Fruit fly (Drosophila melanogaster) whole organism, embryonic: ENCODE measurements around the gene AstA-R1.

ENCODE experiments used
- Bteb2 ChIP-seq: fragments of 200-800 bp; sonication (Bioruptor generic); optimal IDR thresholded peaks from 2 replicates; lab custom pipeline; 2016; ENCODE audit warnings: missing biosample characterization, missing genetic modification characterization
- CG10274 ChIP-seq: fragments of 200-800 bp; sonication (Bioruptor generic); optimal IDR thresholded peaks from 3 replicates; lab custom pipeline; 2017; ENCODE audit warnings: missing biosample characterization, mild to moderate bottlenecking, missing genetic modification characterization
- CG10462 ChIP-seq: fragments of 200-800 bp; sonication (Bioruptor generic); optimal IDR thresholded peaks from 2 replicates; lab custom pipeline; 2016; ENCODE audit warnings: missing biosample characterization, missing genetic modification characterization
- CG11093 ChIP-seq: fragments of 200-800 bp; sonication (Bioruptor generic); IDR thresholded peaks from 3 replicates; pipeline ENCODE4 v1.3.6; 2022; ENCODE audit warnings: missing biosample characterization, missing genetic modification characterization
- CG13424 ChIP-seq: fragments of 200-800 bp; sonication (Bioruptor generic); optimal IDR thresholded peaks from 2 replicates; lab custom pipeline; 2019; ENCODE audit warnings: missing biosample characterization, mild to moderate bottlenecking, missing genetic modification characterization, moderate library complexity
- CG1832 ChIP-seq: fragments of 200-800 bp; sonication (Bioruptor generic); optimal IDR thresholded peaks from 2 replicates; lab custom pipeline; 2017; ENCODE audit warnings: missing biosample characterization, mild to moderate bottlenecking, missing genetic modification characterization, inconsistent platforms
- CG18764 ChIP-seq: fragments of 200-800 bp; sonication (Bioruptor generic); optimal IDR thresholded peaks from 3 replicates; lab custom pipeline; 2016; ENCODE audit warnings: missing biosample characterization, missing genetic modification characterization
- CG2129 ChIP-seq: fragments of 200-800 bp; sonication (Bioruptor generic); IDR thresholded peaks from 2 replicates; pipeline ENCODE4 v1.3.6; 2022; ENCODE audit warnings: missing biosample characterization, missing genetic modification characterization; ENCODE audit not compliant: partially characterized antibody
- CG30403 ChIP-seq: fragments of 200-800 bp; sonication (Bioruptor generic); optimal IDR thresholded peaks from 3 replicates; lab custom pipeline; 2016; ENCODE audit warnings: missing biosample characterization, missing genetic modification characterization
- CG31388 ChIP-seq: fragments of 200-800 bp; sonication (Bioruptor generic); optimal IDR thresholded peaks from 2 replicates; lab custom pipeline; 2016; ENCODE audit warnings: missing biosample characterization, missing genetic modification characterization
- CG4707 ChIP-seq: fragments of 200-800 bp; sonication (Bioruptor generic); optimal IDR thresholded peaks from 2 replicates; lab custom pipeline; 2018; ENCODE audit warnings: missing biosample characterization, mild to moderate bottlenecking, missing genetic modification characterization, moderate library complexity
- CG5180 ChIP-seq: fragments of 200-800 bp; sonication (Bioruptor generic); optimal IDR thresholded peaks from 3 replicates; lab custom pipeline; 2017; ENCODE audit warnings: missing biosample characterization, missing genetic modification characterization, mild to moderate bottlenecking, moderate library complexity, missing genetic modification reagents
- CG5245 ChIP-seq: fragments of 200-800 bp; sonication (Bioruptor generic); optimal IDR thresholded peaks from 3 replicates; lab custom pipeline; 2016; ENCODE audit warnings: missing biosample characterization, missing genetic modification characterization
- CG6272 ChIP-seq: fragments of 200-800 bp; sonication (Bioruptor generic); IDR thresholded peaks from 2 replicates; pipeline ENCODE4 v1.3.6; 2022; ENCODE audit warnings: missing biosample characterization, missing genetic modification characterization
- CG6654 ChIP-seq: fragments of 200-800 bp; sonication (Bioruptor generic); optimal IDR thresholded peaks from 2 replicates; lab custom pipeline; 2017; ENCODE audit warnings: missing biosample characterization, mild to moderate bottlenecking, missing genetic modification characterization
- CG8944 ChIP-seq: fragments of 200-800 bp; sonication (Bioruptor generic); optimal IDR thresholded peaks from 3 replicates; lab custom pipeline; 2016; ENCODE audit warnings: missing biosample characterization, missing genetic modification characterization
- CG9817 ChIP-seq: fragments of 200-800 bp; sonication (Bioruptor generic); optimal IDR thresholded peaks from 2 replicates; lab custom pipeline; 2018; ENCODE audit warnings: missing biosample characterization, mild to moderate bottlenecking, missing genetic modification characterization, moderate library complexity
- CoRest ChIP-seq: fragments of 200-800 bp; sonication (Bioruptor generic); optimal IDR thresholded peaks from 3 replicates; lab custom pipeline; 2018; ENCODE audit warnings: missing biosample characterization, mild to moderate bottlenecking, missing genetic modification characterization, moderate library complexity
- Dfd ChIP-seq, 2 experiments: fragments of >200 bp; optimal IDR thresholded peaks; 2 replicates each; lab custom pipeline; 2017; ENCODE audit warnings: missing biosample characterization in 2 of 2, missing genetic modification characterization in 2 of 2
- Dll ChIP-seq: fragments of 200-800 bp; sonication (Bioruptor generic); IDR thresholded peaks from 4 replicates; pipeline ENCODE4 v1.3.6; 2022; ENCODE audit warnings: missing biosample characterization, missing genetic modification characterization; ENCODE audit not compliant: partially characterized antibody
- Drgx ChIP-seq: fragments of 200-800 bp; sonication (Bioruptor generic); IDR thresholded peaks from 2 replicates; pipeline ENCODE4 v1.3.6; 2022; ENCODE audit warnings: missing biosample characterization, missing genetic modification characterization
- Ets65A ChIP-seq: fragments of 200-800 bp; sonication (Bioruptor generic); peaks from one replicate; lab custom pipeline; 2016; ENCODE audit warnings: missing biosample characterization, missing genetic modification characterization
- Med ChIP-seq: fragments of 200-800 bp; sonication (Bioruptor generic); peaks from one replicate; lab custom pipeline; 2016; ENCODE audit warnings: missing biosample characterization, missing genetic modification characterization, mild to moderate bottlenecking, inconsistent platforms, moderate library complexity
- Nf-YA ChIP-seq: fragments of 200-800 bp; sonication (Bioruptor generic); IDR thresholded peaks from 2 replicates; pipeline ENCODE4 v1.3.6; 2022; ENCODE audit warnings: missing biosample characterization, missing genetic modification characterization
- Nf-YB ChIP-seq: fragments of 200-800 bp; sonication (Bioruptor generic); optimal IDR thresholded peaks from 3 replicates; lab custom pipeline; 2019; ENCODE audit warnings: missing biosample characterization, mild to moderate bottlenecking, missing genetic modification characterization, moderate library complexity
- ara ChIP-seq: fragments of 200-800 bp; sonication (Bioruptor generic); IDR thresholded peaks from 2 replicates; pipeline ENCODE4 v1.3.6; 2022; ENCODE audit warnings: missing biosample characterization, missing genetic modification characterization
- bcd ChIP-seq: fragments of 200-800 bp; sonication (Bioruptor generic); optimal IDR thresholded peaks from 2 replicates; lab custom pipeline; 2017; ENCODE audit warnings: missing biosample characterization, mild to moderate bottlenecking, missing genetic modification characterization
- cato ChIP-seq: fragments of 200-800 bp; sonication (Bioruptor generic); optimal IDR thresholded peaks from 2 replicates; lab custom pipeline; 2016; ENCODE audit warnings: missing biosample characterization, missing genetic modification characterization, borderline replicate concordance
- cg ChIP-seq: fragments of 200-800 bp; sonication (Bioruptor generic); optimal IDR thresholded peaks from 3 replicates; lab custom pipeline; 2019; ENCODE audit warnings: missing biosample characterization, mild to moderate bottlenecking, missing genetic modification characterization, moderate library complexity
- chn ChIP-seq: fragments of 200-800 bp; sonication (Bioruptor generic); optimal IDR thresholded peaks from 2 replicates; lab custom pipeline; 2016; ENCODE audit warnings: missing biosample characterization, missing genetic modification characterization
- crol ChIP-seq: fragments of 200-800 bp; sonication (Bioruptor generic); IDR thresholded peaks from 2 replicates; pipeline ENCODE4 v1.3.6; 2022; ENCODE audit warnings: missing biosample characterization, missing genetic modification characterization
- fd102C ChIP-seq: fragments of 200-800 bp; sonication (Bioruptor generic); optimal IDR thresholded peaks from 2 replicates; lab custom pipeline; 2018; ENCODE audit warnings: missing biosample characterization, mild to moderate bottlenecking, missing genetic modification characterization, moderate library complexity
- gfzf ChIP-seq: fragments of 200-800 bp; sonication (Bioruptor generic); optimal IDR thresholded peaks from 2 replicates; lab custom pipeline; 2016; ENCODE audit warnings: missing biosample characterization, mild to moderate bottlenecking, missing genetic modification characterization, moderate library complexity
- ham ChIP-seq: fragments of 200-800 bp; sonication (Bioruptor generic); IDR thresholded peaks from 2 replicates; pipeline ENCODE4 v1.3.6; 2022; ENCODE audit warnings: missing biosample characterization, missing genetic modification characterization
- hb ChIP-seq: fragments of 200-800 bp; sonication (Bioruptor generic); IDR thresholded peaks from 3 replicates; pipeline ENCODE4 v1.3.6; 2022; ENCODE audit warnings: missing biosample characterization, missing genetic modification characterization; ENCODE audit not compliant: partially characterized antibody
- lov ChIP-seq, 2 experiments: fragments of 200-800 bp in 1 of 2; fragments of >200 bp in 1 of 2; sonication (Bioruptor generic) in 1 of 2; IDR thresholded peaks in 1 of 2; optimal IDR thresholded peaks in 1 of 2; 2 replicates in 1 of 2; 3 replicates in 1 of 2; pipeline versions ENCODE4 v1.3.6 to Lab custom; 2017 to 2022; ENCODE audit warnings: missing biosample characterization in 1 of 2, missing genetic modification characterization in 1 of 2
- pb ChIP-seq: fragments of 200-800 bp; sonication (Bioruptor generic); optimal IDR thresholded peaks from 3 replicates; lab custom pipeline; 2016; ENCODE audit warnings: missing biosample characterization, missing genetic modification characterization
- repo ChIP-seq: fragments of 200-800 bp; sonication (Bioruptor generic); optimal IDR thresholded peaks from 2 replicates; lab custom pipeline; 2016; ENCODE audit warnings: missing biosample characterization, missing genetic modification characterization
- tin ChIP-seq: fragments of 200-800 bp; sonication (Bioruptor generic); optimal IDR thresholded peaks from 3 replicates; lab custom pipeline; 2016; ENCODE audit warnings: missing biosample characterization, missing genetic modification characterization
- twi ChIP-seq: fragments of 200-800 bp; optimal IDR thresholded peaks from 2 replicates; lab custom pipeline; 2019; ENCODE audit warnings: missing biosample characterization, mild to moderate bottlenecking, missing genetic modification characterization, moderate library complexity
- unc-4 ChIP-seq: fragments of 200-800 bp; sonication (Bioruptor generic); IDR thresholded peaks from 2 replicates; pipeline ENCODE4 v1.3.6; 2022; ENCODE audit warnings: missing biosample characterization, missing genetic modification characterization; ENCODE audit not compliant: partially characterized antibody
- zfh1 ChIP-seq: fragments of 200-800 bp; sonication (Bioruptor generic); IDR thresholded peaks from 3 replicates; pipeline ENCODE4 v1.3.6; 2022; ENCODE audit warnings: missing biosample characterization, missing genetic modification characterization

AstA-R1 gene

dm6 chrX:3549275-3549674, 25.1 kb upstream of the AstA-R1 start (continued):
- no peak for TF ChIP-seq CG2129 (GFP tag; lab: Robert Waterston, UW)
- TF ChIP-seq tin (GFP tag; lab: Kevin White, UChicago) = no peak
- TF ChIP-seq cg (GFP tag; lab: Kevin White, UChicago) = no peak
- no peak for TF ChIP-seq cato (GFP tag; lab: Kevin White, UChicago)
- TF ChIP-seq Nf-YB (GFP tag; lab: Kevin White, UChicago) = no peak
- TF ChIP-seq CG10462 = no peak
- TF ChIP-seq CG5180 (GFP tag; lab: Kevin White, UChicago) = peak; percentile 52
- TF ChIP-seq CG6654 (GFP tag; lab: Kevin White, UChicago) = no peak
- TF ChIP-seq CoRest (tag; lab: Kevin White, UChicago) = no peak
- TF ChIP-seq ara (GFP tag; lab: Robert Waterston, UW) = no peak
- TF ChIP-seq CG11093 (GFP tag; lab: Robert Waterston, UW) = no peak

- no peak for TF ChIP-seq CG5245
- TF ChIP-seq crol (GFP tag; lab: Robert Waterston, UW) = peak; percentile 78
- TF ChIP-seq Drgx = 0 out of 2 replicates have a peak, but pooled peaks have one; percentile 32
- TF ChIP-seq CG1832 (GFP tag; lab: Kevin White, UChicago) = peak; percentile 22
- no peak for TF ChIP-seq CG8944 (GFP tag; lab: Kevin White, UChicago)
Measured at dm6 chrX:3555190-3555849, 19.0 kb upstream of the AstA-R1 start.

DNA sequence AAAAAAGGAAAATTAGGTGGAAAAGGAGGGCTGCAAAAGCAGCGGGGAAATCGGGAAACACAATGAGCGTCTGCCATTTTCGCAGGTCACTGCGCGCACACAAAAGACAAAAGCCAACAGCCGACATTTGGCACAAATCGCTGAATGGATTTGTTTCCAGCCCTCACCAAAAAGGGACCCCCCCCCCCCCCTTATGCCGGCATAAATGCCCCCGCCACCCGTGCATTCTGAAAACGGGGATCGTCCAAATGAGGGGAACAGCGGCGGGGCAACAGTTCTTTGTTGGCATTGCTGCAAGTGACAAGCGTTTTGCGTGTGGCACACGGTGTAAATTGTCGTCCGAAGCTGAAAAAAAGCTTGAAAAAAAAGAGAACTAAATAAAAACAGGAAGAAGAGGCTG, 16.8 kb upstream of the AstA-R1 start, which contains the start of gene ppk8:
Gene ppk8 (plus strand): TSS at position 301 of the 400 bp plus-strand sequence.
- no peak for TF ChIP-seq gfzf (GFP tag; lab: Kevin White, UChicago)
- TF ChIP-seq zfh1 (GFP tag; lab: Robert Waterston, UW) = no peak
- no peak for TF ChIP-seq Bteb2 (GFP tag; lab: Kevin White, UChicago)
- TF ChIP-seq Dll (GFP tag; lab: Robert Waterston, UW) = no peak
- TF ChIP-seq chn (GFP tag; lab: Kevin White, UChicago) = no peak
- TF ChIP-seq CG10274 = no peak
- TF ChIP-seq CG6272 (GFP tag; lab: Robert Waterston, UW) = no peak
- TF ChIP-seq CG4707 (GFP tag; lab: Kevin White, UChicago) = no peak
- TF ChIP-seq CG9817 = no peak
- no peak for TF ChIP-seq pb (GFP tag; lab: Kevin White, UChicago)
- no peak for TF ChIP-seq CG13424 (tag; lab: Kevin White, UChicago)
- TF ChIP-seq CG30403 (GFP tag; lab: Kevin White, UChicago) = no peak
- no peak for TF ChIP-seq repo (GFP tag; lab: Kevin White, UChicago)
- TF ChIP-seq CG31388 (GFP tag; lab: Kevin White, UChicago) = no peak
- TF ChIP-seq unc-4 (GFP tag; lab: Robert Waterston, UW) = no peak
- no peak for TF ChIP-seq fd102C (GFP tag; lab: Kevin White, UChicago)
- no peak for TF ChIP-seq bcd
- TF ChIP-seq Nf-YA (GFP tag; lab: Robert Waterston, UW) = no peak

dm6 chrX:3558372-3558771, 16.0 kb upstream of the AstA-R1 start:
- no peak for TF ChIP-seq hb (GFP tag; lab: Robert Waterston, UW)
- peak; percentile 58 for TF ChIP-seq cg (GFP tag; lab: Kevin White, UChicago)
- TF ChIP-seq ham (GFP tag; lab: Robert Waterston, UW) = no peak
- TF ChIP-seq Med (GFP tag; lab: Kevin White, UChicago) = peak; percentile 18
- no peak for TF ChIP-seq CG18764 (GFP tag; lab: Kevin White, UChicago)
- peak; percentile 25 for TF ChIP-seq Ets65A (GFP tag; lab: Kevin White, UChicago)
- peak; percentile 49 for TF ChIP-seq twi (tag; lab: Kevin White, UChicago)
- TF ChIP-seq lov (optimal IDR thresholded peaks at IDR 0.05; lab: Kevin White, UChicago) = no peak
- TF ChIP-seq lov (GFP tag; IDR thresholded peaks at IDR 0.05; lab: Robert Waterston, UW) = no peak
- peak in 1 of 2 experiments; percentile 46 for TF ChIP-seq Dfd (GFP tag; optimal IDR thresholded peaks at IDR 0.05; lab: Kevin White, UChicago)
- TF ChIP-seq, all 482 proteins: peak for 5
